Worm (Caenorhabditis elegans) whole organism, young adult: Measurements from ENCODE around the gene T21C9.11.

Experiments
- C17E4.6 ChIP-seq: fragments of 200-800 bp; sonication (Bioruptor generic); IDR thresholded peaks from 2 replicates; pipeline ENCODE4 v1.3.6; 2022; ENCODE audit warnings: missing genetic modification reagents, missing genetic modification characterization, missing compliant biosample characterization
- T07F8.4 ChIP-seq: sonication (generic microtip); optimal IDR thresholded peaks from 2 replicates; lab custom pipeline; 2016; ENCODE audit warnings: mild to moderate bottlenecking, missing genetic modification characterization, moderate library complexity, missing compliant biosample characterization
- akir-1 ChIP-seq: fragments of 200-800 bp; sonication (Bioruptor generic); optimal IDR thresholded peaks from 2 replicates; lab custom pipeline; 2018; ENCODE audit warnings: mild to moderate bottlenecking, missing genetic modification characterization, moderate library complexity, missing compliant biosample characterization
- attf-3 ChIP-seq: fragments of 200-800 bp; sonication (Bioruptor generic); conservative IDR thresholded peaks from 2 replicates; pipeline ENCODE4 v1.3.6; 2022; ENCODE audit warnings: missing genetic modification reagents, missing genetic modification characterization, missing compliant biosample characterization
- dpl-1 ChIP-seq: fragments of 150-350 bp; optimal IDR thresholded peaks from 2 replicates; lab custom pipeline; 2014; ENCODE audit warnings: missing biosample characterization, missing genetic modification reagents, missing genetic modification characterization
- him-1 ChIP-seq: sonication (generic microtip); optimal IDR thresholded peaks from 2 replicates; lab custom pipeline; 2016; ENCODE audit warnings: missing genotype, missing genetic modification reagents, missing genetic modification characterization, missing compliant biosample characterization
- madf-10 ChIP-seq: sonication (generic microtip); optimal IDR thresholded peaks from 2 replicates; lab custom pipeline; 2016; ENCODE audit warnings: mild to moderate bottlenecking, missing genetic modification characterization, missing compliant biosample characterization
- snpc-4 ChIP-seq, 5 experiments: fragments of 150-350 bp in 1 of 5; sonication (generic microtip) in 4 of 5; optimal IDR thresholded peaks; 2 replicates each; lab custom pipeline; 2014 to 2018; ENCODE audit warnings: missing genetic modification characterization in 5 of 5, missing biosample characterization in 3 of 5, antibody characterized with exemption in 2 of 5, mild to moderate bottlenecking in 2 of 5, missing compliant biosample characterization in 2 of 5, missing genotype in 2 of 5, moderate library complexity in 2 of 5, missing genetic modification reagents in 1 of 5
- unc-62 ChIP-seq: fragments of 150-350 bp; optimal IDR thresholded peaks from 2 replicates; lab custom pipeline; 2014; ENCODE audit warnings: missing biosample characterization, missing genetic modification reagents, missing genetic modification characterization
- xnd-1 ChIP-seq: sonication (generic microtip); optimal IDR thresholded peaks from 2 replicates; lab custom pipeline; 2016; ENCODE audit warnings: missing genotype, missing genetic modification reagents, missing genetic modification characterization, missing compliant biosample characterization

- no peak for TF ChIP-seq xnd-1
- TF ChIP-seq unc-62 = no peak
- TF ChIP-seq him-1 = no peak
- TF ChIP-seq akir-1 (GFP tag; lab: Kevin White, UChicago) = no peak
- no peak for TF ChIP-seq snpc-4 (GFP tag; optimal IDR thresholded peaks at IDR 0.05; lab: Kevin White, UChicago)
- TF ChIP-seq snpc-4 (tag; optimal IDR thresholded peaks at IDR 0.05; lab: Kevin White, UChicago) = no peak
- TF ChIP-seq attf-3 (GFP tag; lab: Robert Waterston, UW) = no peak
- no peak for TF ChIP-seq T07F8.4 (tag; lab: Kevin White, UChicago)
- no peak for TF ChIP-seq C17E4.6
- no peak for TF ChIP-seq madf-10 (tag; lab: Kevin White, UChicago)
- no peak for TF ChIP-seq dpl-1
Measured at ce11 chrV:10635722-10636121, 41.0 kb upstream of the T21C9.11 start, which contains the start of gene kvs-2.
